Fruit fly (Drosophila melanogaster) whole organism, adult: ENCODE results near the gene Irp-1A.

Experiments
- CG14711 ChIP-seq: fragments of 200-800 bp; sonication (Bioruptor generic); optimal IDR thresholded peaks from 2 replicates; lab custom pipeline; 2018; ENCODE audit warnings: missing biosample characterization, mild to moderate bottlenecking, missing genetic modification characterization, moderate library complexity
- CG7101 ChIP-seq: fragments of 200-800 bp; sonication (Bioruptor generic); optimal IDR thresholded peaks from 2 replicates; lab custom pipeline; 2018; ENCODE audit warnings: missing biosample characterization, mild to moderate bottlenecking, missing genetic modification characterization, moderate library complexity
- Clk ChIP-seq: fragments of 200-800 bp; sonication (Bioruptor generic); optimal IDR thresholded peaks from 2 replicates; lab custom pipeline; 2017; ENCODE audit warnings: missing biosample characterization, missing genetic modification characterization
- cnc ChIP-seq, 2 experiments: fragments of >200 bp; optimal IDR thresholded peaks; 2 replicates each; lab custom pipeline; 2017
- pad ChIP-seq: fragments of 200-800 bp; sonication (Bioruptor generic); optimal IDR thresholded peaks from 3 replicates; lab custom pipeline; 2017; ENCODE audit warnings: missing biosample characterization, missing genetic modification characterization, mild to moderate bottlenecking, moderate library complexity, missing genetic modification reagents
- toe ChIP-seq: fragments of 200-800 bp; sonication (Bioruptor generic); optimal IDR thresholded peaks from 2 replicates; lab custom pipeline; 2016; ENCODE audit warnings: missing biosample characterization, missing genetic modification characterization

- TF ChIP-seq toe (GFP tag; lab: Kevin White, UChicago) (no peak), cnc (optimal IDR thresholded peaks at IDR 0.05; lab: Kevin White, UChicago) (no peak), CG14711 (tag; lab: Kevin White, UChicago) (no peak), CG7101 (no peak), Clk (GFP tag; lab: Kevin White, UChicago) (no peak), pad (GFP tag; lab: Kevin White, UChicago) (no peak)
These were observed 6.5 kb downstream of the Irp-1A start for dm6 chr3R:22717863-22718262.
